Worm (Caenorhabditis elegans) whole organism, mixed stage, embryonic: ENCODE data around the gene cyb-3.

ENCODE experiments used
- M03D4.4 ChIP-seq: sonication (generic microtip); optimal IDR thresholded peaks from 2 replicates; lab custom pipeline; 2017; ENCODE audit warnings: mild to moderate bottlenecking, missing genetic modification characterization, missing compliant biosample characterization
- bed-3 ChIP-seq: fragments of 200-800 bp; sonication (Bioruptor generic); optimal IDR thresholded peaks from 3 replicates; lab custom pipeline; 2018; ENCODE audit warnings: mild to moderate bottlenecking, missing genetic modification characterization, moderate library complexity, missing compliant biosample characterization
- blmp-1 ChIP-seq: fragments of 150-350 bp; optimal IDR thresholded peaks from 2 replicates; lab custom pipeline; 2014; ENCODE audit warnings: missing biosample characterization, missing genetic modification characterization
- ceh-39 ChIP-seq: fragments of 150-350 bp; optimal IDR thresholded peaks from 2 replicates; lab custom pipeline; 2014; ENCODE audit warnings: missing biosample characterization, missing genetic modification characterization
- ceh-43 ChIP-seq: fragments of 200-800 bp; sonication (Bioruptor generic); optimal IDR thresholded peaks from 2 replicates; lab custom pipeline; 2018; ENCODE audit warnings: mild to moderate bottlenecking, missing genetic modification characterization, moderate library complexity, missing compliant biosample characterization
- ceh-83 ChIP-seq: fragments of 200-800 bp; sonication (Bioruptor generic); optimal IDR thresholded peaks from 2 replicates; lab custom pipeline; 2018; ENCODE audit warnings: mild to moderate bottlenecking, missing genetic modification characterization, missing compliant biosample characterization
- ces-1 ChIP-seq: fragments of 150-350 bp; optimal IDR thresholded peaks from 2 replicates; lab custom pipeline; 2014; ENCODE audit warnings: missing biosample characterization, missing genetic modification reagents, missing genetic modification characterization
- cnd-1 ChIP-seq: fragments of 200-800 bp; sonication (Bioruptor generic); optimal IDR thresholded peaks from 2 replicates; lab custom pipeline; 2018; ENCODE audit warnings: mild to moderate bottlenecking, missing genetic modification characterization, missing compliant biosample characterization
- drap-1 ChIP-seq: fragments of 200-800 bp; sonication (Bioruptor generic); optimal IDR thresholded peaks from 3 replicates; lab custom pipeline; 2018; ENCODE audit warnings: mild to moderate bottlenecking, missing genetic modification characterization, missing compliant biosample characterization
- elt-1 ChIP-seq: sonication (generic microtip); optimal IDR thresholded peaks from 2 replicates; lab custom pipeline; 2017; ENCODE audit warnings: missing genetic modification characterization, mild to moderate bottlenecking, missing compliant biosample characterization, antibody characterized with exemption, moderate library complexity, borderline replicate concordance; ENCODE audit not compliant: insufficient read depth
- elt-3 ChIP-seq: fragments of 150-350 bp; optimal IDR thresholded peaks from 2 replicates; lab custom pipeline; 2014; ENCODE audit warnings: missing biosample characterization, missing genetic modification characterization
- flh-1 ChIP-seq: fragments of 200-800 bp; sonication (Bioruptor generic); optimal IDR thresholded peaks from 2 replicates; lab custom pipeline; 2018; ENCODE audit warnings: mild to moderate bottlenecking, missing genetic modification characterization, moderate library complexity, missing compliant biosample characterization
- hlh-1 ChIP-seq: fragments of 150-350 bp; optimal IDR thresholded peaks from 2 replicates; lab custom pipeline; 2014; ENCODE audit warnings: missing biosample characterization, missing genetic modification reagents, missing genetic modification characterization
- lin-13 ChIP-seq: fragments of 150-350 bp; optimal IDR thresholded peaks from 2 replicates; lab custom pipeline; 2014; ENCODE audit warnings: missing biosample characterization, missing genetic modification characterization
- lin-32 ChIP-seq: fragments of 200-800 bp; sonication (Bioruptor generic); optimal IDR thresholded peaks from 2 replicates; lab custom pipeline; 2018; ENCODE audit warnings: mild to moderate bottlenecking, missing genetic modification characterization, missing compliant biosample characterization
- lsy-2 ChIP-seq: fragments of 150-350 bp; optimal IDR thresholded peaks from 2 replicates; lab custom pipeline; 2014; ENCODE audit warnings: missing biosample characterization, missing genetic modification characterization
- mab-5 ChIP-seq: fragments of 150-350 bp; optimal IDR thresholded peaks from 2 replicates; lab custom pipeline; 2014; ENCODE audit warnings: missing biosample characterization, missing genetic modification characterization
- mep-1 ChIP-seq: fragments of 150-350 bp; optimal IDR thresholded peaks from 2 replicates; lab custom pipeline; 2017; ENCODE audit warnings: missing biosample characterization, missing genetic modification reagents, missing genetic modification characterization, inconsistent platforms
- mls-2 ChIP-seq: sonication (generic microtip); optimal IDR thresholded peaks from 2 replicates; lab custom pipeline; 2016; ENCODE audit warnings: mild to moderate bottlenecking, missing genetic modification characterization, moderate library complexity, missing compliant biosample characterization
- nhr-12 ChIP-seq: fragments of 150-350 bp; optimal IDR thresholded peaks from 2 replicates; lab custom pipeline; 2014; ENCODE audit warnings: missing biosample characterization, missing genetic modification characterization
- nhr-2 ChIP-seq: fragments of 150-350 bp; optimal IDR thresholded peaks from 2 replicates; lab custom pipeline; 2014; ENCODE audit warnings: missing biosample characterization, missing genetic modification characterization
- nhr-237 ChIP-seq: fragments of 150-350 bp; optimal IDR thresholded peaks from 2 replicates; lab custom pipeline; 2014; ENCODE audit warnings: missing biosample characterization, missing genetic modification characterization
- nhr-28 ChIP-seq: fragments of 150-350 bp; optimal IDR thresholded peaks from 2 replicates; lab custom pipeline; 2014; ENCODE audit warnings: missing biosample characterization, missing genetic modification characterization
- nhr-76 ChIP-seq: sonication (generic microtip); optimal IDR thresholded peaks from 2 replicates; lab custom pipeline; 2017; ENCODE audit warnings: missing biosample characterization, missing genetic modification characterization
- pha-4 ChIP-seq: fragments of 150-350 bp; optimal IDR thresholded peaks from 2 replicates; lab custom pipeline; 2018; ENCODE audit warnings: missing biosample characterization, missing genetic modification reagents, missing genetic modification characterization
- sem-2 ChIP-seq: fragments of 200-800 bp; sonication (Bioruptor generic); optimal IDR thresholded peaks from 2 replicates; lab custom pipeline; 2018; ENCODE audit warnings: mild to moderate bottlenecking, missing genetic modification characterization, missing compliant biosample characterization
- snpc-4 ChIP-seq: fragments of 150-350 bp; optimal IDR thresholded peaks from 2 replicates; lab custom pipeline; 2014; ENCODE audit warnings: missing biosample characterization, missing genetic modification characterization
- sptf-1 ChIP-seq: sonication (generic microtip); optimal IDR thresholded peaks from 2 replicates; lab custom pipeline; 2017; ENCODE audit warnings: mild to moderate bottlenecking, missing genetic modification characterization, moderate library complexity, missing compliant biosample characterization
- unc-120 ChIP-seq: sonication (generic microtip); optimal IDR thresholded peaks from 2 replicates; lab custom pipeline; 2017; ENCODE audit warnings: missing genetic modification characterization, missing compliant biosample characterization; ENCODE audit not compliant: poor library complexity, severe bottlenecking
- unc-62 ChIP-seq: fragments of 150-350 bp; optimal IDR thresholded peaks from 2 replicates; lab custom pipeline; 2014; ENCODE audit warnings: missing biosample characterization, missing genetic modification reagents, missing genetic modification characterization
- zip-8 ChIP-seq: fragments of 150-350 bp; optimal IDR thresholded peaks from 2 replicates; lab custom pipeline; 2014; ENCODE audit warnings: missing biosample characterization, missing genetic modification characterization
- ztf-11 ChIP-seq: fragments of 150-350 bp; optimal IDR thresholded peaks from 2 replicates; lab custom pipeline; 2014; ENCODE audit warnings: missing biosample characterization, missing genetic modification characterization

Gene cyb-3

DNA sequence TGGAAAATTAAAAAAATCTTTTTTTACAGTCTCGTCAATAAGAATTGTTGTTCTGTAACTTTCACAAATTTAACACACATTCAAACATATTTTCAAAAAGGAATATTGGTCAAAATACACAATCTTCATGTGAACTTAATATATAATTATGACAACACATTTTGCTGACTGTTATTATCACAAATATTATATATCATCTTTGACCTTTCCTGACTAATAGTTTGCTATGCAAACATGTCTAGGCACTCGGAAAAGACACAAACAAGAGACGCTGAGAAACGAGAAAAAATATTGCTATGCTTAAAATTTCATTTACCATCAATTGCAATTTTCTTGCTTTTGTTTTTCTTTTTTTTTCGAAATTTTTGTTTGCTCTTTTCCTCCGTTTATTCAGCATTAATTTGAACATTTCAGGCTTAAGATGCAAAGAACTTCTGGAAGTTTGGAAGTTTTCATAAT, 6.4 kb downstream of the cyb-3 start, which contains the start of gene fbxa-135:
fbxa-135 (plus strand) TSS at position 409 of the 459 bp plus-strand sequence.
- TF ChIP-seq mab-5 (tag; lab: Kevin White, UChicago) (no peak), lin-32 (GFP tag; lab: Kevin White, UChicago) (no peak), mep-1 (tag; lab: Kevin White, UChicago) (no peak), ceh-43 (GFP tag; lab: Kevin White, UChicago) (no peak), ceh-83 (GFP tag; lab: Kevin White, UChicago) (no peak), flh-1 (no peak), drap-1 (GFP tag; lab: Kevin White, UChicago) (no peak), cnd-1 (tag; lab: Kevin White, UChicago) (no peak), mls-2 (no peak), hlh-1 (tag; lab: Kevin White, UChicago) (no peak), ces-1 (GFP tag; lab: Kevin White, UChicago) (no peak), pha-4 (tag; lab: Kevin White, UChicago) (no peak), zip-8 (no peak), lsy-2 (tag; lab: Kevin White, UChicago) (no peak), nhr-28 (tag; lab: Kevin White, UChicago) (no peak), elt-3 (no peak), M03D4.4 (tag; lab: Kevin White, UChicago) (no peak), lin-13 (tag; lab: Kevin White, UChicago) (no peak), snpc-4 (tag; lab: Kevin White, UChicago) (no peak), ceh-39 (tag; lab: Kevin White, UChicago) (no peak)

ce11 chrV:15404859-15405258, 9.4 kb downstream of the cyb-3 start, which contains the start of gene srh-258:
srh-258 (plus strand) TSS chrV:15405159.
- TF ChIP-seq hlh-1 (tag; lab: Kevin White, UChicago) (no peak), nhr-2 (tag; lab: Kevin White, UChicago) (no peak), ceh-83 (GFP tag; lab: Kevin White, UChicago) (no peak), lin-32 (GFP tag; lab: Kevin White, UChicago) (no peak), sptf-1 (tag; lab: Kevin White, UChicago) (no peak)

- no peak for TF ChIP-seq elt-3
- no peak for TF ChIP-seq nhr-2 (tag; lab: Kevin White, UChicago)
- TF ChIP-seq lsy-2 (tag; lab: Kevin White, UChicago) = no peak
These were observed 11.4 kb downstream of the cyb-3 start, which contains the start of gene srh-257 for ce11 chrV:15406928-15407327. srh-257 (plus strand) TSS chrV:15407228.

ce11 chrV:15412625-15413024, 17.1 kb downstream of the cyb-3 start, which contains the start of gene srbc-63:
srbc-63 (minus strand) TSS chrV:15412725.
- no peak for TF ChIP-seq drap-1 (GFP tag; lab: Kevin White, UChicago)
- TF ChIP-seq ceh-83 (GFP tag; lab: Kevin White, UChicago) = no peak
- no peak for TF ChIP-seq nhr-237 (tag; lab: Kevin White, UChicago)
- no peak for TF ChIP-seq blmp-1 (tag; lab: Kevin White, UChicago)
- TF ChIP-seq zip-8 = no peak
- TF ChIP-seq bed-3 (GFP tag; lab: Kevin White, UChicago) = no peak
- no peak for TF ChIP-seq pha-4 (tag; lab: Kevin White, UChicago)
- no peak for TF ChIP-seq lin-13 (tag; lab: Kevin White, UChicago)
- no peak for TF ChIP-seq nhr-76 (tag; lab: Kevin White, UChicago)
- no peak for TF ChIP-seq unc-62 (GFP tag; lab: Kevin White, UChicago)
- no peak for TF ChIP-seq sem-2 (GFP tag; lab: Kevin White, UChicago)
- TF ChIP-seq nhr-28 (tag; lab: Kevin White, UChicago) = no peak
- no peak for TF ChIP-seq mab-5 (tag; lab: Kevin White, UChicago)
- TF ChIP-seq nhr-12 (tag; lab: Kevin White, UChicago) = no peak
- TF ChIP-seq ztf-11 (tag; lab: Kevin White, UChicago) = no peak
- no peak for TF ChIP-seq elt-1 (tag; lab: Kevin White, UChicago)
- TF ChIP-seq unc-120 (tag; lab: Kevin White, UChicago) = no peak
- no peak for TF ChIP-seq lsy-2 (tag; lab: Kevin White, UChicago)
- no peak for TF ChIP-seq mls-2
- TF ChIP-seq ceh-43 (GFP tag; lab: Kevin White, UChicago) = no peak
